Worm (Caenorhabditis elegans) whole organism, L4 larva: ENCODE results near the gene F52G3.8.

Experiments
- ZK546.5 ChIP-seq, 2 experiments: sonication (generic microtip); optimal IDR thresholded peaks; 2 replicates each; lab custom pipeline; 2017; ENCODE audit warnings: missing biosample characterization in 2 of 2, missing genetic modification characterization in 2 of 2
- ces-1 ChIP-seq: fragments of 150-350 bp; sonication (generic microtip); optimal IDR thresholded peaks from 4 replicates; lab custom pipeline; 2014; ENCODE audit warnings: missing biosample characterization, missing genetic modification reagents, missing genetic modification characterization
- cey-2 ChIP-seq: sonication (generic microtip); optimal IDR thresholded peaks from 3 replicates; lab custom pipeline; 2017; ENCODE audit warnings: missing genetic modification characterization, mild to moderate bottlenecking, missing compliant biosample characterization, antibody characterized with exemption, borderline replicate concordance; ENCODE audit not compliant: insufficient read depth
- daf-12 ChIP-seq: fragments of 150-350 bp; optimal IDR thresholded peaks from 2 replicates; lab custom pipeline; 2014; ENCODE audit warnings: missing biosample characterization, missing genetic modification reagents, missing genetic modification characterization
- dve-1 ChIP-seq: sonication (generic microtip); optimal IDR thresholded peaks from 2 replicates; lab custom pipeline; 2017; ENCODE audit warnings: antibody characterized with exemption, mild to moderate bottlenecking, missing genetic modification characterization, missing compliant biosample characterization; ENCODE audit not compliant: insufficient read depth
- mep-1 ChIP-seq: fragments of 150-350 bp; sonication (generic microtip); optimal IDR thresholded peaks from 3 replicates; lab custom pipeline; 2014; ENCODE audit warnings: missing biosample characterization, missing genetic modification characterization
- unc-39 ChIP-seq: sonication (generic microtip); optimal IDR thresholded peaks from 2 replicates; lab custom pipeline; 2017; ENCODE audit warnings: missing biosample characterization, missing genetic modification characterization
- ztf-11 ChIP-seq: fragments of 150-350 bp; optimal IDR thresholded peaks from 2 replicates; lab custom pipeline; 2014; ENCODE audit warnings: missing biosample characterization, missing genetic modification characterization

DNA sequence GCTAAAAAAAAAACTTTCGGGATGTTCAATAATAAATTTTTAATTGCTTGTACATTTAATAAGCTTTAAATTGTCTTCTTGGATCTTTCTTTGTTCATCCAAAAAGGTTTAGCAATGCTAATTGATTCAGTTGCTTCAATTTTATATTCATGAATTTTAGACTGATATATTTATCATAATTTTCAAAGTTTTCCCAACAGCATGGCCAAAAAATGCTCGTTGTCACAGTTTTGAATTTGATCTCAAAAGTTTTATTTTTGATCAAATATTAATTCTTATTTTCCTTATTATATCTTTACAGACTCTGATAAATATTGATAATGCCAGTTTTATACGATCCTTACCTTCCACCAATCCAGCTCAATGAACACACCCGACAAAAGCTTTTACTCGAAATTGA is 31.2 kb downstream of the F52G3.8 start, which contains the start of gene fbxb-114:
- TF ChIP-seq daf-12 (tag; lab: Kevin White, UChicago) (no peak), mep-1 (tag; lab: Kevin White, UChicago) (no peak), ces-1 (no peak), ztf-11 (tag; lab: Kevin White, UChicago) (no peak), cey-2 (no peak), ZK546.5 (tag; optimal IDR thresholded peaks at IDR 0.05; lab: Kevin White, UChicago) (no peak), dve-1 (tag; lab: Kevin White, UChicago) (no peak), unc-39 (tag; lab: Kevin White, UChicago) (no peak)
